Worm (Caenorhabditis elegans) whole organism, young adult: ENCODE results near the gene Y56A3A.30.
A peak's percentile ranks its signal among the peaks of the same experiment; 100 is the strongest.

Experiments used
- B0019.2 ChIP-seq: fragments of 200-800 bp; sonication (Bioruptor generic); conservative IDR thresholded peaks from 2 replicates; pipeline ENCODE4 v1.3.6; 2022; ENCODE audit warnings: missing genetic modification reagents, missing genetic modification characterization, missing compliant biosample characterization
- B0336.3 ChIP-seq: fragments of 200-800 bp; sonication (Bioruptor generic); IDR thresholded peaks from 2 replicates; pipeline ENCODE4 v1.3.6; 2022; ENCODE audit warnings: missing genetic modification characterization, missing compliant biosample characterization
- C06A6.2 ChIP-seq: fragments of 200-800 bp; sonication (Bioruptor generic); conservative IDR thresholded peaks from 2 replicates; pipeline ENCODE4 v1.3.6; 2022; ENCODE audit warnings: missing genetic modification characterization, missing compliant biosample characterization
- D2030.7 ChIP-seq: fragments of 200-800 bp; sonication (Bioruptor generic); IDR thresholded peaks from 2 replicates; pipeline ENCODE4 v1.3.6; 2022; ENCODE audit warnings: missing genetic modification reagents, missing genetic modification characterization, missing compliant biosample characterization
- F22D6.2 ChIP-seq: sonication (generic microtip); optimal IDR thresholded peaks from 2 replicates; lab custom pipeline; 2016; ENCODE audit warnings: mild to moderate bottlenecking, missing genetic modification characterization, missing compliant biosample characterization
- F23B12.7 ChIP-seq: sonication (generic microtip); optimal IDR thresholded peaks from 2 replicates; lab custom pipeline; 2017; ENCODE audit warnings: missing genetic modification characterization, mild to moderate bottlenecking, missing compliant biosample characterization, antibody characterized with exemption, moderate library complexity; ENCODE audit not compliant: insufficient read depth
- F39B2.1 ChIP-seq: fragments of 200-800 bp; sonication (Bioruptor generic); IDR thresholded peaks from 2 replicates; pipeline ENCODE4 v1.3.6; 2022; ENCODE audit warnings: missing genetic modification reagents, missing genetic modification characterization, missing compliant biosample characterization
- F55B11.4 ChIP-seq: sonication (generic microtip); optimal IDR thresholded peaks from 2 replicates; lab custom pipeline; 2016; ENCODE audit warnings: missing compliant biosample characterization, missing genetic modification characterization, borderline replicate concordance; ENCODE audit not compliant: insufficient read depth
- akir-1 ChIP-seq: fragments of 200-800 bp; sonication (Bioruptor generic); optimal IDR thresholded peaks from 2 replicates; lab custom pipeline; 2018; ENCODE audit warnings: mild to moderate bottlenecking, missing genetic modification characterization, moderate library complexity, missing compliant biosample characterization
- ama-1 ChIP-seq, 3 experiments: fragments of 150-350 bp in 1 of 3; sonication (generic microtip) in 2 of 3; optimal IDR thresholded peaks; 2 replicates each; lab custom pipeline; 2014 to 2018; ENCODE audit warnings: missing biosample characterization in 2 of 3, missing genetic modification characterization in 2 of 3, missing genetic modification reagents in 2 of 3
- aptf-2 ChIP-seq: fragments of 200-800 bp; sonication (Bioruptor generic); conservative IDR thresholded peaks from 2 replicates; pipeline ENCODE4 v1.3.6; 2022; ENCODE audit warnings: missing genetic modification reagents, missing genetic modification characterization, missing compliant biosample characterization
- attf-5 ChIP-seq: fragments of 200-800 bp; sonication (Bioruptor generic); optimal IDR thresholded peaks from 2 replicates; lab custom pipeline; 2018; ENCODE audit warnings: mild to moderate bottlenecking, missing genetic modification characterization, missing compliant biosample characterization
- ceh-40 ChIP-seq: fragments of 200-800 bp; sonication (Bioruptor generic); IDR thresholded peaks from 2 replicates; pipeline ENCODE4 v1.3.6; 2022; ENCODE audit warnings: missing genetic modification characterization, missing compliant biosample characterization
- ceh-58 ChIP-seq: fragments of 200-800 bp; sonication (Bioruptor generic); IDR thresholded peaks from 2 replicates; pipeline ENCODE4 v1.3.6; 2022; ENCODE audit warnings: missing genetic modification characterization, missing compliant biosample characterization
- ceh-79 ChIP-seq: sonication (generic microtip); optimal IDR thresholded peaks from 2 replicates; lab custom pipeline; 2017; ENCODE audit warnings: mild to moderate bottlenecking, missing genetic modification characterization, missing compliant biosample characterization
- dox-1 ChIP-seq: fragments of 200-800 bp; sonication (Bioruptor generic); IDR thresholded peaks from 2 replicates; pipeline ENCODE4 v1.3.6; 2022; ENCODE audit warnings: missing genetic modification reagents, missing genetic modification characterization, missing compliant biosample characterization
- efl-1 ChIP-seq: fragments of 150-350 bp; optimal IDR thresholded peaks from 2 replicates; lab custom pipeline; 2014; ENCODE audit warnings: missing biosample characterization, missing genetic modification reagents, missing genetic modification characterization
- ets-4 ChIP-seq: fragments of 200-800 bp; sonication (Bioruptor generic); optimal IDR thresholded peaks from 2 replicates; lab custom pipeline; 2018; ENCODE audit warnings: mild to moderate bottlenecking, missing genetic modification characterization, missing compliant biosample characterization
- him-1 ChIP-seq: sonication (generic microtip); optimal IDR thresholded peaks from 2 replicates; lab custom pipeline; 2016; ENCODE audit warnings: missing genotype, missing genetic modification reagents, missing genetic modification characterization, missing compliant biosample characterization
- hmg-1.2 ChIP-seq: fragments of 200-800 bp; sonication (Bioruptor generic); IDR thresholded peaks from 2 replicates; pipeline ENCODE4 v1.3.6; 2022; ENCODE audit warnings: missing genetic modification reagents, missing genetic modification characterization, missing compliant biosample characterization
- hmg-20 ChIP-seq: fragments of 200-800 bp; sonication (Bioruptor generic); IDR thresholded peaks from 2 replicates; pipeline ENCODE4 v1.3.6; 2022; ENCODE audit warnings: missing genetic modification reagents, missing genetic modification characterization, missing compliant biosample characterization
- lsy-27 ChIP-seq: sonication (generic microtip); optimal IDR thresholded peaks from 2 replicates; lab custom pipeline; 2017; ENCODE audit warnings: missing genetic modification characterization, mild to moderate bottlenecking, missing compliant biosample characterization, antibody characterized with exemption, missing genotype, borderline replicate concordance; ENCODE audit not compliant: insufficient read depth
- madf-10 ChIP-seq: sonication (generic microtip); optimal IDR thresholded peaks from 2 replicates; lab custom pipeline; 2016; ENCODE audit warnings: mild to moderate bottlenecking, missing genetic modification characterization, missing compliant biosample characterization
- mcd-1 ChIP-seq: fragments of 200-800 bp; sonication (Bioruptor generic); IDR thresholded peaks from 2 replicates; pipeline ENCODE4 v1.3.6; 2022; ENCODE audit warnings: missing genetic modification reagents, missing genetic modification characterization, missing compliant biosample characterization
- mxl-1 ChIP-seq: sonication (generic microtip); optimal IDR thresholded peaks from 2 replicates; lab custom pipeline; 2016; ENCODE audit warnings: missing genetic modification characterization, missing compliant biosample characterization
- nfya-1 ChIP-seq: sonication (generic microtip); optimal IDR thresholded peaks from 2 replicates; lab custom pipeline; 2017; ENCODE audit warnings: antibody characterized with exemption, missing compliant biosample characterization, missing genetic modification characterization, borderline replicate concordance; ENCODE audit not compliant: insufficient read depth
- nfyb-1 ChIP-seq: fragments of 200-800 bp; sonication (Bioruptor generic); IDR thresholded peaks from 2 replicates; pipeline ENCODE4 v1.3.6; 2022; ENCODE audit warnings: missing genetic modification reagents, missing genetic modification characterization, missing compliant biosample characterization
- pha-4 ChIP-seq: fragments of 150-350 bp; sonication (generic microtip); optimal IDR thresholded peaks from 2 replicates; lab custom pipeline; 2014; ENCODE audit warnings: missing biosample characterization, missing genetic modification reagents, missing genetic modification characterization
- rec-8 ChIP-seq, 2 experiments: sonication (generic microtip); optimal IDR thresholded peaks; 2 replicates each; lab custom pipeline; 2016; ENCODE audit warnings: mild to moderate bottlenecking in 2 of 2, missing genetic modification characterization in 2 of 2, missing genetic modification reagents in 2 of 2, missing genotype in 2 of 2, missing biosample characterization in 1 of 2, missing compliant biosample characterization in 1 of 2, moderate library complexity in 1 of 2
- sdz-38 ChIP-seq: sonication (generic microtip); optimal IDR thresholded peaks from 2 replicates; lab custom pipeline; 2016; ENCODE audit warnings: missing genotype, missing genetic modification characterization, missing compliant biosample characterization
- sptf-2 ChIP-seq: fragments of 200-800 bp; sonication (Bioruptor generic); optimal IDR thresholded peaks from 2 replicates; lab custom pipeline; 2018; ENCODE audit warnings: mild to moderate bottlenecking, missing genetic modification characterization, missing compliant biosample characterization
- tbp1 ChIP-seq: fragments of 200-800 bp; sonication (Bioruptor generic); optimal IDR thresholded peaks from 2 replicates; lab custom pipeline; 2018; ENCODE audit warnings: mild to moderate bottlenecking, missing genetic modification characterization, missing compliant biosample characterization
- unc-130 ChIP-seq: sonication (generic microtip); optimal IDR thresholded peaks from 2 replicates; lab custom pipeline; 2016; ENCODE audit warnings: missing genetic modification reagents, missing genetic modification characterization, missing compliant biosample characterization
- xnd-1 ChIP-seq: sonication (generic microtip); optimal IDR thresholded peaks from 2 replicates; lab custom pipeline; 2016; ENCODE audit warnings: missing genotype, missing genetic modification reagents, missing genetic modification characterization, missing compliant biosample characterization
- ztf-28 ChIP-seq: fragments of 200-800 bp; sonication (Bioruptor generic); IDR thresholded peaks from 2 replicates; pipeline ENCODE4 v1.3.6; 2022; ENCODE audit warnings: missing genetic modification reagents, missing genetic modification characterization, missing compliant biosample characterization

Gene Y56A3A.30

ce11 chrIII:11946062-11946749 lies 32.7 kb downstream of the Y56A3A.30 start (continued):
- TF ChIP-seq nfya-1 (tag; lab: Kevin White, UChicago) (no peak), D2030.7 (GFP tag; lab: Robert Waterston, UW) (peak; percentile 62; the same call in 1 of the 2 replicates), mxl-1 (tag; lab: Kevin White, UChicago) (no peak), ceh-40 (GFP tag; lab: Robert Waterston, UW) (0 out of 2 replicates have a peak, but pooled peaks have one; percentile 24), mcd-1 (GFP tag; lab: Robert Waterston, UW) (peak; percentile 79), efl-1 (peak; percentile 12), aptf-2 (GFP tag; lab: Robert Waterston, UW) (0 out of 2 replicates have a peak, but pooled peaks have one; percentile 30), F39B2.1 (GFP tag; lab: Robert Waterston, UW) (no peak), ceh-58 (no peak), ama-1 (optimal IDR thresholded peaks at IDR 0.05; lab: Kevin White, UChicago) (no peak), ama-1 (GFP tag; optimal IDR thresholded peaks at IDR 0.05; lab: Kevin White, UChicago) (no peak), ets-4 (GFP tag; lab: Kevin White, UChicago) (no peak), pha-4 (tag; lab: Kevin White, UChicago) (no peak), ceh-79 (tag; lab: Kevin White, UChicago) (peak; percentile 7), sdz-38 (no peak), F22D6.2 (tag; lab: Kevin White, UChicago) (peak; percentile 49), attf-5 (GFP tag; lab: Kevin White, UChicago) (no peak), rec-8 (tag; optimal IDR thresholded peaks at IDR 0.05; lab: Kevin White, UChicago) (peak in 1 of 2 experiments; percentile 71), dox-1 (GFP tag; lab: Robert Waterston, UW) (peak; percentile 67; the same call in 1 of the 2 replicates), C06A6.2 (GFP tag; lab: Robert Waterston, UW) (0 out of 2 replicates have a peak, but pooled peaks have one; percentile 26), xnd-1 (tag; lab: Kevin White, UChicago) (peak; percentile 37), unc-130 (GFP tag; lab: Kevin White, UChicago) (peak; percentile 91), B0336.3 (peak; percentile 80), sptf-2 (GFP tag; lab: Kevin White, UChicago) (no peak), lsy-27 (tag; lab: Kevin White, UChicago) (no peak), tbp1 (GFP tag; lab: Kevin White, UChicago) (peak; percentile 39), ztf-28 (GFP tag; lab: Robert Waterston, UW) (no peak), B0019.2 (GFP tag; lab: Robert Waterston, UW) (0 out of 2 replicates have a peak, but pooled peaks have one; percentile 43), F23B12.7 (tag; lab: Kevin White, UChicago) (no peak), him-1 (peak; percentile 51), madf-10 (peak; percentile 51), akir-1 (GFP tag; lab: Kevin White, UChicago) (peak; percentile 43), F55B11.4 (tag; lab: Kevin White, UChicago) (no peak)

- TF ChIP-seq nfyb-1 (GFP tag; lab: Robert Waterston, UW) (0 out of 2 replicates have a peak, but pooled peaks have one; percentile 47), hmg-1.2 (GFP tag; lab: Robert Waterston, UW) (0 out of 2 replicates have a peak, but pooled peaks have one; percentile 9), hmg-20 (no peak)
- TF ChIP-seq, all 124 proteins: peak for 2
Observed at ce11 chrIII:11942664-11943063, 36.2 kb downstream of the Y56A3A.30 start.
